Fruit fly (Drosophila melanogaster): ENCODE measurements around the gene CG5377.

dm6 chr3R:22436050-22436449, 31.9 kb downstream of the CG5377 start, which contains the start of gene CG13847:
- TF ChIP-seq psq (optimal IDR thresholded peaks at IDR 0.05) = no peak
- no peak for TF ChIP-seq CG8478 (optimal IDR thresholded peaks at IDR 0.05)
- TF ChIP-seq usp (GFP tag; optimal IDR thresholded peaks at IDR 0.05) = no peak
- no peak for TF ChIP-seq Dll (optimal IDR thresholded peaks at IDR 0.05)

All from whole organism.